Worm (Caenorhabditis elegans) whole organism, late embryonic: ENCODE measurements around the gene Y113G7A.14.
A peak's percentile ranks its signal among the peaks of the same experiment; 100 is the strongest.

Experiments
- C08G9.2 ChIP-seq: sonication (generic microtip); optimal IDR thresholded peaks from 2 replicates; lab custom pipeline; 2016; ENCODE audit warnings: mild to moderate bottlenecking, missing genetic modification characterization, moderate library complexity, missing compliant biosample characterization
- C38D4.7 ChIP-seq: fragments of 200-800 bp; sonication (Bioruptor generic); optimal IDR thresholded peaks from 2 replicates; lab custom pipeline; 2018; ENCODE audit warnings: mild to moderate bottlenecking, missing genetic modification characterization, moderate library complexity, missing compliant biosample characterization
- K02D7.2 ChIP-seq: sonication (generic microtip); optimal IDR thresholded peaks from 2 replicates; lab custom pipeline; 2017; ENCODE audit warnings: mild to moderate bottlenecking, missing genetic modification characterization, missing compliant biosample characterization
- K09A11.1 ChIP-seq: sonication (generic microtip); optimal IDR thresholded peaks from 2 replicates; lab custom pipeline; 2017; ENCODE audit warnings: antibody characterized with exemption, mild to moderate bottlenecking, missing genetic modification characterization, missing compliant biosample characterization; ENCODE audit not compliant: insufficient read depth
- ahr-1 ChIP-seq: sonication (generic microtip); optimal IDR thresholded peaks from 2 replicates; lab custom pipeline; 2016; ENCODE audit warnings: missing genetic modification characterization, missing compliant biosample characterization
- ama-1 ChIP-seq: fragments of 150-350 bp; optimal IDR thresholded peaks from 2 replicates; lab custom pipeline; 2014
- ceh-14 ChIP-seq: sonication (generic microtip); optimal IDR thresholded peaks from 2 replicates; lab custom pipeline; 2016; ENCODE audit warnings: missing genotype, missing genetic modification characterization, missing compliant biosample characterization
- ceh-2 ChIP-seq: sonication (generic microtip); optimal IDR thresholded peaks from 2 replicates; lab custom pipeline; 2016; ENCODE audit warnings: missing genotype, missing genetic modification characterization, missing compliant biosample characterization
- ceh-30 ChIP-seq: fragments of 150-350 bp; optimal IDR thresholded peaks from 2 replicates; lab custom pipeline; 2014; ENCODE audit warnings: missing biosample characterization, missing genetic modification characterization
- ceh-34 ChIP-seq: sonication (generic microtip); optimal IDR thresholded peaks from 2 replicates; lab custom pipeline; 2016; ENCODE audit warnings: mild to moderate bottlenecking, missing genetic modification characterization, missing compliant biosample characterization
- ceh-45 ChIP-seq: fragments of 200-800 bp; sonication (Bioruptor generic); IDR thresholded peaks from 2 replicates; pipeline ENCODE4 v1.3.6; 2022; ENCODE audit warnings: missing genetic modification reagents, missing genetic modification characterization, missing compliant biosample characterization
- ceh-48 ChIP-seq: sonication (generic microtip); optimal IDR thresholded peaks from 2 replicates; lab custom pipeline; 2016; ENCODE audit warnings: missing genetic modification characterization, inconsistent platforms, missing compliant biosample characterization
- ceh-6 ChIP-seq: fragments of 200-800 bp; sonication (Bioruptor generic); optimal IDR thresholded peaks from 2 replicates; lab custom pipeline; 2018; ENCODE audit warnings: mild to moderate bottlenecking, missing genetic modification characterization, missing compliant biosample characterization
- dve-1 ChIP-seq: sonication (generic microtip); optimal IDR thresholded peaks from 2 replicates; lab custom pipeline; 2017; ENCODE audit warnings: antibody characterized with exemption, mild to moderate bottlenecking, missing genetic modification characterization, missing compliant biosample characterization
- elt-2 ChIP-seq: sonication (generic microtip); optimal IDR thresholded peaks from 2 replicates; lab custom pipeline; 2016; ENCODE audit warnings: missing genetic modification reagents, missing genetic modification characterization, missing compliant biosample characterization
- elt-4 ChIP-seq: sonication (generic microtip); optimal IDR thresholded peaks from 2 replicates; lab custom pipeline; 2016; ENCODE audit warnings: missing genetic modification characterization, missing compliant biosample characterization
- fax-1 ChIP-seq: sonication (generic microtip); optimal IDR thresholded peaks from 2 replicates; lab custom pipeline; 2016; ENCODE audit warnings: missing genotype, missing genetic modification characterization, missing compliant biosample characterization
- hlh-13 ChIP-seq: fragments of 200-800 bp; sonication (Bioruptor generic); optimal IDR thresholded peaks from 2 replicates; lab custom pipeline; 2018; ENCODE audit warnings: mild to moderate bottlenecking, missing genetic modification characterization, missing compliant biosample characterization
- hlh-15 ChIP-seq: sonication (generic microtip); optimal IDR thresholded peaks from 2 replicates; lab custom pipeline; 2016; ENCODE audit warnings: missing genetic modification characterization, missing compliant biosample characterization
- hlh-30 ChIP-seq: sonication (generic microtip); optimal IDR thresholded peaks from 2 replicates; lab custom pipeline; 2017; ENCODE audit warnings: antibody characterized with exemption, missing genetic modification characterization, missing compliant biosample characterization; ENCODE audit not compliant: insufficient read depth
- lim-6 ChIP-seq: sonication (generic microtip); optimal IDR thresholded peaks from 2 replicates; lab custom pipeline; 2016; ENCODE audit warnings: missing genetic modification characterization, missing compliant biosample characterization
- madf-2 ChIP-seq: sonication (generic microtip); optimal IDR thresholded peaks from 2 replicates; lab custom pipeline; 2017; ENCODE audit warnings: missing genetic modification characterization, missing compliant biosample characterization
- nfya-1 ChIP-seq: sonication (generic microtip); optimal IDR thresholded peaks from 2 replicates; lab custom pipeline; 2017; ENCODE audit warnings: missing genetic modification characterization, mild to moderate bottlenecking, missing compliant biosample characterization, antibody characterized with exemption, moderate library complexity
- nhr-11 ChIP-seq: fragments of 150-350 bp; optimal IDR thresholded peaks from 2 replicates; lab custom pipeline; 2014; ENCODE audit warnings: missing biosample characterization, missing genetic modification characterization
- npax-4 ChIP-seq: sonication (generic microtip); optimal IDR thresholded peaks from 2 replicates; lab custom pipeline; 2016; ENCODE audit warnings: missing genetic modification characterization, missing compliant biosample characterization
- pat-9 ChIP-seq: fragments of 200-800 bp; sonication (Bioruptor generic); optimal IDR thresholded peaks from 2 replicates; lab custom pipeline; 2018; ENCODE audit warnings: mild to moderate bottlenecking, missing genetic modification characterization, moderate library complexity, missing compliant biosample characterization
- pqm-1 ChIP-seq: sonication (generic microtip); optimal IDR thresholded peaks from 2 replicates; lab custom pipeline; 2016; ENCODE audit warnings: missing genetic modification characterization, missing compliant biosample characterization
- ref-2 ChIP-seq: sonication (generic microtip); optimal IDR thresholded peaks from 2 replicates; lab custom pipeline; 2016; ENCODE audit warnings: missing genetic modification characterization, missing compliant biosample characterization
- rnt-1 ChIP-seq: sonication (generic microtip); optimal IDR thresholded peaks from 2 replicates; lab custom pipeline; 2016; ENCODE audit warnings: missing genetic modification characterization, missing compliant biosample characterization
- sox-4 ChIP-seq: sonication (generic microtip); optimal IDR thresholded peaks from 2 replicates; lab custom pipeline; 2017; ENCODE audit warnings: mild to moderate bottlenecking, missing genetic modification characterization, inconsistent platforms, missing compliant biosample characterization
- tbx-2 ChIP-seq: sonication (generic microtip); optimal IDR thresholded peaks from 2 replicates; lab custom pipeline; 2016; ENCODE audit warnings: missing genetic modification characterization, missing compliant biosample characterization
- tbx-7 ChIP-seq: sonication (generic microtip); optimal IDR thresholded peaks from 2 replicates; lab custom pipeline; 2016; ENCODE audit warnings: missing genotype, missing genetic modification characterization, missing compliant biosample characterization
- unc-3 ChIP-seq, 2 experiments: fragments of 200-800 bp in 1 of 2; sonication (Bioruptor generic) in 1 of 2; sonication (generic microtip) in 1 of 2; conservative IDR thresholded peaks in 1 of 2; optimal IDR thresholded peaks in 1 of 2; 2 replicates each; pipeline versions ENCODE4 v1.3.6 to Lab custom; 2016 to 2022; ENCODE audit warnings: missing compliant biosample characterization in 2 of 2, missing genetic modification characterization in 2 of 2, missing genetic modification reagents in 1 of 2
- unc-42 ChIP-seq: sonication (generic microtip); optimal IDR thresholded peaks from 2 replicates; lab custom pipeline; 2016; ENCODE audit warnings: missing genotype, missing genetic modification characterization, missing compliant biosample characterization
- unc-86 ChIP-seq: sonication (generic microtip); optimal IDR thresholded peaks from 2 replicates; lab custom pipeline; 2016; ENCODE audit warnings: missing genetic modification characterization, missing compliant biosample characterization

Y113G7A.14 gene

ce11 chrV:20105210-20105793 lies 33.0 kb downstream of the Y113G7A.14 start:
- peak; percentile 43 for TF ChIP-seq ceh-48
- no peak for TF ChIP-seq K02D7.2
- TF ChIP-seq dve-1 (tag; lab: Kevin White, UChicago) = no peak
- no peak for TF ChIP-seq ceh-30
- TF ChIP-seq nfya-1 = no peak
- TF ChIP-seq ceh-34 (tag; lab: Kevin White, UChicago) = no peak
- TF ChIP-seq tbx-2 (tag; lab: Kevin White, UChicago) = no peak

DNA sequence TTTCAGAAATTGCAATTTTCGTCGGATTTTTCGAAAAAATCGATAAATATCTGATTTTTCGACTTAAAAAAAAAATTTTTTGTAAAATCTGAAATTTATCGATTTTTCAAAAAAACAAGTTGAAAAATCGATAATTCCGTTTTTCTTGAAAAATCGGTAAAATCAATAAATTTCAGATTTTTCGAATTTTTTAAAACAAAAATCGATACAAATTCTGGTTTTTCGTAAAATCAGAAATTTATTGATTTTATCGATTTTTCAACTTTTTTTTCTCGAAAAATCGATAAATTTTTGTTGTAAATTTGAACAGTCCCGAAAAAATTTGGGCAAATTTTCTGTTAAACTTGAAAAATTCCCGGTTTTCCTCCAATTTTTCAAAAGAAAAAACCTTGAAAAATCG lies 33.8 kb downstream of the Y113G7A.14 start:
- no peak for TF ChIP-seq sox-4 (tag; lab: Kevin White, UChicago)
- no peak for TF ChIP-seq pat-9 (tag; lab: Kevin White, UChicago)
- no peak for TF ChIP-seq unc-86 (tag; lab: Kevin White, UChicago)
- no peak for TF ChIP-seq fax-1 (tag; lab: Kevin White, UChicago)
- TF ChIP-seq lim-6 (tag; lab: Kevin White, UChicago) = no peak
- peak; percentile 52 for TF ChIP-seq ceh-48
- no peak for TF ChIP-seq nfya-1
- TF ChIP-seq ceh-45 (GFP tag; lab: Robert Waterston, UW) = no peak

- TF ChIP-seq pat-9 (tag; lab: Kevin White, UChicago) (no peak), rnt-1 (tag; lab: Kevin White, UChicago) (no peak), C38D4.7 (GFP tag; lab: Kevin White, UChicago) (no peak), ama-1 (no peak), sox-4 (tag; lab: Kevin White, UChicago) (no peak), ceh-2 (tag; lab: Kevin White, UChicago) (no peak), tbx-7 (tag; lab: Kevin White, UChicago) (no peak), K02D7.2 (no peak), unc-86 (tag; lab: Kevin White, UChicago) (no peak), unc-42 (tag; lab: Kevin White, UChicago) (no peak), ceh-34 (tag; lab: Kevin White, UChicago) (no peak), ref-2 (no peak)
Measured at ce11 chrV:20097164-20097563, 41.1 kb downstream of the Y113G7A.14 start.

ce11 chrV:20094908-20095307 lies 43.3 kb downstream of the Y113G7A.14 start, which contains the start of gene nlp-69:
Gene nlp-69 (minus strand): TSS chrV:20095008.
- TF ChIP-seq madf-2 (tag; lab: Kevin White, UChicago) = no peak
- TF ChIP-seq C08G9.2 (tag; lab: Kevin White, UChicago) = no peak
- TF ChIP-seq nhr-11 (tag; lab: Kevin White, UChicago) = no peak
- no peak for TF ChIP-seq hlh-15 (tag; lab: Kevin White, UChicago)
- TF ChIP-seq dve-1 (tag; lab: Kevin White, UChicago) = no peak
- no peak for TF ChIP-seq fax-1 (tag; lab: Kevin White, UChicago)
- TF ChIP-seq elt-4 (tag; lab: Kevin White, UChicago) = no peak
- no peak for TF ChIP-seq elt-2 (tag; lab: Kevin White, UChicago)
- no peak for TF ChIP-seq hlh-13 (GFP tag; lab: Kevin White, UChicago)
- no peak for TF ChIP-seq hlh-30 (tag; lab: Kevin White, UChicago)
- TF ChIP-seq pqm-1 (tag; lab: Kevin White, UChicago) = no peak
- TF ChIP-seq unc-86 (tag; lab: Kevin White, UChicago) = no peak
- no peak for TF ChIP-seq unc-3 (GFP tag; conservative IDR thresholded peaks at IDR 0.05; lab: Robert Waterston, UW)
- no peak for TF ChIP-seq unc-3 (tag; optimal IDR thresholded peaks at IDR 0.05; lab: Kevin White, UChicago)
- no peak for TF ChIP-seq ceh-45 (GFP tag; lab: Robert Waterston, UW)
- no peak for TF ChIP-seq npax-4
- no peak for TF ChIP-seq ceh-14 (tag; lab: Kevin White, UChicago)
- no peak for TF ChIP-seq ceh-6 (GFP tag; lab: Kevin White, UChicago)
- TF ChIP-seq ahr-1 (tag; lab: Kevin White, UChicago) = no peak
- TF ChIP-seq nfya-1 = no peak
- no peak for TF ChIP-seq K09A11.1 (tag; lab: Kevin White, UChicago)
